Worm (Caenorhabditis elegans) whole organism, L2 larva: ENCODE results near the gene ugt-8.

Experiments used
- ama-1 ChIP-seq: fragments of 150-350 bp; optimal IDR thresholded peaks from 2 replicates; lab custom pipeline; 2018; ENCODE audit warnings: inconsistent platforms
- lin-39 ChIP-seq: fragments of 150-350 bp; optimal IDR thresholded peaks from 2 replicates; lab custom pipeline; 2014; ENCODE audit warnings: missing biosample characterization, missing genetic modification reagents, missing genetic modification characterization
- nhr-237 ChIP-seq: fragments of 150-350 bp; optimal IDR thresholded peaks from 2 replicates; lab custom pipeline; 2014; ENCODE audit warnings: missing biosample characterization, missing genetic modification characterization
- snpc-4 ChIP-seq: fragments of 150-350 bp; optimal IDR thresholded peaks from 2 replicates; lab custom pipeline; 2014; ENCODE audit warnings: missing biosample characterization, missing genetic modification characterization

- TF ChIP-seq snpc-4 (tag; lab: Kevin White, UChicago), result no peak
- TF ChIP-seq lin-39, result no peak
- no peak for TF ChIP-seq nhr-237
- no peak for TF ChIP-seq ama-1
Measured at ce11 chrV:4908591-4908990, 4.9 kb downstream of the ugt-8 start, which contains the start of gene ugt-13.
